Worm (Caenorhabditis elegans) whole organism, early embryonic: ENCODE measurements around the gene fbxa-155.
"Not testable (repeated sequence)": the region's sequence is repeated elsewhere in the genome, so short reads cannot be mapped to it uniquely, and the experiment has no call there.

ENCODE experiments used
- B0310.2 ChIP-seq: sonication (generic microtip); optimal IDR thresholded peaks from 2 replicates; lab custom pipeline; 2016; ENCODE audit warnings: mild to moderate bottlenecking, missing genetic modification characterization, missing compliant biosample characterization
- F13C5.2 ChIP-seq: sonication (generic microtip); optimal IDR thresholded peaks from 2 replicates; lab custom pipeline; 2017; ENCODE audit warnings: mild to moderate bottlenecking, missing genetic modification characterization, inconsistent platforms, missing compliant biosample characterization
- aly-1 ChIP-seq: sonication (generic microtip); optimal IDR thresholded peaks from 2 replicates; lab custom pipeline; 2016; ENCODE audit warnings: missing genetic modification characterization, missing compliant biosample characterization
- ama-1 ChIP-seq: fragments of 150-350 bp; optimal IDR thresholded peaks from 2 replicates; lab custom pipeline; 2014
- ceh-13 ChIP-seq: fragments of 200-800 bp; sonication (Bioruptor generic); optimal IDR thresholded peaks from 2 replicates; lab custom pipeline; 2018; ENCODE audit warnings: mild to moderate bottlenecking, missing genetic modification characterization, missing compliant biosample characterization
- ceh-36 ChIP-seq: sonication (generic microtip); optimal IDR thresholded peaks from 2 replicates; lab custom pipeline; 2016; ENCODE audit warnings: missing genetic modification characterization, inconsistent platforms, missing compliant biosample characterization
- ets-7 ChIP-seq: sonication (generic microtip); optimal IDR thresholded peaks from 2 replicates; lab custom pipeline; 2016; ENCODE audit warnings: missing genotype, missing genetic modification characterization, missing compliant biosample characterization
- flt-1 ChIP-seq: fragments of 200-800 bp; sonication (Bioruptor generic); IDR thresholded peaks from 2 replicates; pipeline ENCODE4 v1.3.6; 2022; ENCODE audit warnings: missing genetic modification characterization, missing compliant biosample characterization
- hmbx-1 ChIP-seq: sonication (generic microtip); optimal IDR thresholded peaks from 2 replicates; lab custom pipeline; 2016; ENCODE audit warnings: mild to moderate bottlenecking, missing genetic modification characterization, missing compliant biosample characterization
- hmg-4 ChIP-seq: fragments of 200-800 bp; sonication (Bioruptor generic); optimal IDR thresholded peaks from 2 replicates; lab custom pipeline; 2018; ENCODE audit warnings: mild to moderate bottlenecking, missing genetic modification characterization, missing compliant biosample characterization
- hnd-1 ChIP-seq: sonication (generic microtip); optimal IDR thresholded peaks from 2 replicates; lab custom pipeline; 2016; ENCODE audit warnings: missing genetic modification characterization, missing compliant biosample characterization
- pes-1 ChIP-seq: fragments of 200-800 bp; sonication (Bioruptor generic); IDR thresholded peaks from 2 replicates; pipeline ENCODE4 v1.3.6; 2022; ENCODE audit warnings: missing genetic modification reagents, missing genetic modification characterization, missing compliant biosample characterization
- scrt-1 ChIP-seq: fragments of 200-800 bp; sonication (Bioruptor generic); IDR thresholded peaks from 2 replicates; pipeline ENCODE4 v1.3.6; 2022; ENCODE audit warnings: missing genetic modification characterization, missing compliant biosample characterization
- sea-1 ChIP-seq: fragments of 200-800 bp; sonication (Bioruptor generic); conservative IDR thresholded peaks from 2 replicates; pipeline ENCODE4 v1.3.6; 2022; ENCODE audit warnings: missing genetic modification characterization, missing compliant biosample characterization
- tbx-11 ChIP-seq: fragments of 200-800 bp; sonication (Bioruptor generic); IDR thresholded peaks from 2 replicates; pipeline ENCODE4 v1.3.6; 2022; ENCODE audit warnings: missing genetic modification characterization, missing compliant biosample characterization
- tbx-37 ChIP-seq: fragments of 200-800 bp; sonication (Bioruptor generic); conservative IDR thresholded peaks from 2 replicates; pipeline ENCODE4 v1.3.6; 2022; ENCODE audit warnings: missing genetic modification reagents, missing genetic modification characterization, missing compliant biosample characterization
- tra-4 ChIP-seq: sonication (generic microtip); optimal IDR thresholded peaks from 2 replicates; lab custom pipeline; 2017; ENCODE audit warnings: missing genetic modification characterization, missing compliant biosample characterization

Gene fbxa-155

DNA sequence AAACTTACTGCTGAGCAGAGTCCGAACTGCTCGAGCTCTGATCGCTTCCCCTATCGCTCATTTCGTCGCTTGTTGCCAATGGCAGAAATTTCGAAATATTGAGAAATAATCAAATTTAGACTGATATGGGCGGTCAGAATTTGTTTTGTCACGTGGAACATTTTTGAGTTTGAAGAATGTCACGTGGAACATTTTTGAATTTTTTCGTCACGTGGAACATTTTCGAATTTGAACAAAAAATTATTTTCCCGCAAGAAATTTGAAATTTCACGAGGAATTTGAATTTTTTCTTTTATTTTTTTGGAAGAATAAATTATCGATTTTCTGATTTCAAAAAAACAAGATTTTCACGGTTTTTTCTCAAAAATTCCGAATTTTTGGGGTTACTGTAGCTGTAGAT is at the start of gene fbxa-155:
Gene fbxa-155, minus strand, starts transcription at position 101 of the 400 bp plus-strand sequence.
- no peak for TF ChIP-seq hmbx-1
- no peak for TF ChIP-seq flt-1 (GFP tag; lab: Robert Waterston, UW)
- no peak for TF ChIP-seq tbx-37 (GFP tag; lab: Robert Waterston, UW)
- no peak for TF ChIP-seq sea-1 (GFP tag; lab: Robert Waterston, UW)
- no peak for TF ChIP-seq ama-1 (lab: Kevin White, UChicago)
- no peak for TF ChIP-seq tra-4
- no peak for TF ChIP-seq scrt-1 (GFP tag; lab: Robert Waterston, UW)
- no peak for TF ChIP-seq ceh-13 (GFP tag; lab: Kevin White, UChicago)
- no peak for TF ChIP-seq pes-1
- no peak for TF ChIP-seq ceh-36 (tag; lab: Kevin White, UChicago)
- TF ChIP-seq B0310.2 (tag; lab: Kevin White, UChicago): no peak
- TF ChIP-seq hmg-4 (GFP tag; lab: Kevin White, UChicago): no peak
- TF ChIP-seq F13C5.2 (tag; lab: Kevin White, UChicago): no peak
- TF ChIP-seq aly-1: no peak

DNA sequence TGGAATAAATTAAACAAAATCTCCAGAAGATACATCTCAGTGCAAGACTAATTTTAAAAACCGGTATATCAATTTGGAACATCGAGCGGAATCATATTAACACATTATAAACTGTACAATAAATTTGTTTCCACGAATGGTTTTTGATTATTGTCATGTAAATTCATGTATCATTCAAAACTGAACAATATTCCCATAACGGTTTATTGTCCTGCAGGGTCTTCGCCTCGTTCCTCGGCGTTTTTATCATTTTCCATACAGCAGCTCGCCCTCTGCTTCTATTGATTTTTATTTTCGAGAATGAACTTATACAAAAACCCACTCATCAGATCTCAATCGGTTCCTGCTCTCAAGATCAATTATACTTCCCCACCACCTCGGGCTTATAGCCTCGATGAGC is 49.0 kb upstream of the fbxa-155 start, which contains the start of gene T16G12.8:
Gene T16G12.8, plus strand, starts transcription at position 301 of the 400 bp plus-strand sequence.
- no peak for TF ChIP-seq ceh-36 (tag; lab: Kevin White, UChicago)
- TF ChIP-seq ama-1 (lab: Kevin White, UChicago): no peak
- TF ChIP-seq tbx-11 (GFP tag; lab: Robert Waterston, UW): no peak
- TF ChIP-seq pes-1: no peak
- no peak for TF ChIP-seq sea-1 (GFP tag; lab: Robert Waterston, UW)
- TF ChIP-seq scrt-1 (GFP tag; lab: Robert Waterston, UW): no peak
- TF ChIP-seq flt-1 (GFP tag; lab: Robert Waterston, UW): no peak
- TF ChIP-seq tra-4: no peak
- no peak for TF ChIP-seq ets-7 (tag; lab: Kevin White, UChicago)
- TF ChIP-seq B0310.2 (tag; lab: Kevin White, UChicago): no peak

DNA sequence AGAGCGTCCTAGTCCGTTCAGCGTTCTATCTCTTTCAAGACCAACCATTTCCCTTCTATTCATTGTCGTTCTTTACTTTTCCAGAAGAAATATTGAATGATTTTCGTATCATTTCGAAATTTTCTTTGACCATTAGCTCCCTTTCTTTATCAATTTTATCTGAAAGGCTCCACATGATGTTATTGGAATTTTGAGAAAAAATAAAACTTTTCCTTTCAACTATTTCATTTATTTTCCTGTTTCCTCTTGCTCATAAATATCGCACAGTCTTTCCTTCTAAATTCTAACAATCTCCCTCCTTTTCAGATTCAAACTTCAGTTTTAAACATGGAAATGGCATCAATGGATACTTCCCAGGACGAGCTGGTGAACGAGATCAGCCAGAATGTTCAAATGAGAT is 47.5 kb upstream of the fbxa-155 start, which contains the start of gene T16G12.4:
Gene T16G12.4, plus strand, starts transcription at position 301 of the 400 bp plus-strand sequence.
- TF ChIP-seq flt-1 (GFP tag; lab: Robert Waterston, UW): no peak

DNA sequence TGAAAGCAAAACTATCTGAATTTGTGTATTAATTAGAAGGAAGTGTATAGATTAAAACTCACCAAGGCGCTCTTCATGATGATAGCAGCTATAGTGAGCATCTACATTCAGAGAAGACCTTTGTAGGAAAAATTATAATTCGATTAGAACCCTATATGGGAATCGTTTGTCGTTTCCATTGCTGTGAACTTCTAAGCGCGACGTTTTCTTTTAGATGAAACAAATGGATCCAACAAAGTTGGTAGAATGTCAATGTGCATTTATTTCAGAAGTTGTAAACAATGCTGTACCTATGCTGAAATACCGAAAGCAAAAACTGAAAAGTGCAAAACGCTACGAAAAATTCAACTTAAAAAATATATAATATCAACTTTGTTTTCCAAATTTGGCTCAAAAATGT is 46.0 kb upstream of the fbxa-155 start, which contains the start of gene T16G12.10:
Gene T16G12.10, minus strand, starts transcription at position 101 of the 400 bp plus-strand sequence.
- no peak for TF ChIP-seq ceh-36 (tag; lab: Kevin White, UChicago)
- TF ChIP-seq aly-1: no peak
- no peak for TF ChIP-seq tra-4
- TF ChIP-seq tbx-11 (GFP tag; lab: Robert Waterston, UW): no peak
- TF ChIP-seq scrt-1 (GFP tag; lab: Robert Waterston, UW): no peak
- TF ChIP-seq pes-1: no peak
- TF ChIP-seq B0310.2 (tag; lab: Kevin White, UChicago): no peak
- no peak for TF ChIP-seq F13C5.2 (tag; lab: Kevin White, UChicago)
- TF ChIP-seq hnd-1: no peak

DNA sequence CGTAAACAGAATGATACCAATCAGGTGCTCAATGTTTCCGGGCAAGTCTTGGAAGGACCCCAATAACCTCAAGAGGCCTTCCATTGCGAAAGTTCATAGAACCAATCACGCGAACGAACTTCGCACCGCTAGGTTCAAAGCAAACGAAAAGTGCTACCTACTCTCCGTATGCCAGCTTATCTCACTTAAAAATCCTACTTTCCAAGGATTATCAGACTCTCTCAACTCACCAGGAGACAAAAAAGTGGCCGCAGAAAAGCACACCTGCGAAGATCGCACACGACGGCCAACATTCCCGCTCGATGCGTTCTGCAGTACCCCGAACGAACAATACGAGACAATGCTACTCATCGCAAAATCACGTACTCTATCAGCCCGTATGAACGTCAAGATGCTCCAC is 43.3 kb upstream of the fbxa-155 start, which contains the start of gene T16G12.12:
Gene T16G12.12, plus strand, starts transcription at position 301 of the 400 bp plus-strand sequence.
- TF ChIP-seq hnd-1; scrt-1 (GFP tag; lab: Robert Waterston, UW); hmbx-1: not testable (repeated sequence)

DNA sequence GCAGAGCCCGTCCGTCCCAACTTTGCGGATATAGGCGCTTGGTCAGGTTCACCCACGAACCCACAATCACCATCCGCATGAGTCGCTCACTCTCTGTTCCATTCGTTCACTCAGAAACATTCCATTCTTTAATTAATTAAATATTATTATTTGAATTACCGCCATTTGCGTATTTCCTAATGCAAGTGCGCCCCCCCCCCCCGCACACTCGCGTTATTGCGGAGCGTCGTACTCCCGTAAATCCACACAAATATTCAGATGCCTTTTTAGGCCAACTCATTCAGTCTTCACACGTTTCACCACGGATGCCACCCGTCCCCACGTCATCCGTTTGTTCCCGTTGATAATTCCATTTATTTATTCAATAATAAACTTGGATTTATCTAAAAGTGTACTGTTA is 40.3 kb upstream of the fbxa-155 start, which contains the start of gene T16G12.3:
Gene T16G12.3, plus strand, starts transcription at position 301 of the 400 bp plus-strand sequence.
- TF ChIP-seq scrt-1 (GFP tag; lab: Robert Waterston, UW); tra-4; flt-1 (GFP tag; lab: Robert Waterston, UW): not testable (repeated sequence)

DNA sequence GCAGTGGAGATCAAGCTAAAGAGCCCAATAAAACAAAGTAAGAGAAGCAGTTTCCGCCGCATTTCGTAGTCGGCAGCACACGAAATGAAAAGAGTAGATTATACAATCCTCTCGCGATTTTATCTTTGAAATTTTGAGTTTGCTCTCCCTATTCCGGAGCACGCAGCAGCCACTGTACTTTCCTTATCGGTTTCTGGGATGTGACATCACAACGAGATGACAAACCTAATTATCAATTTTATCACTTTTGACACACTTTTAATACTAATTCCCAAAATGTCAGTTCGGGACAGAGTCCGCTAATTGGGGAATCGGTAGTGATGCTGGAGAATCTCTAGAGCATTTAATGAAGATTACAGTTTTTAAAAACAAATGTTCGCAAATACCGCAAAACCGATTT is 39.7 kb upstream of the fbxa-155 start, which contains the start of gene T16G12.1:
Gene T16G12.1, minus strand, starts transcription at position 176 of the 400 bp plus-strand sequence.
- no peak for TF ChIP-seq ceh-36 (tag; lab: Kevin White, UChicago)
- TF ChIP-seq hnd-1: no peak
- TF ChIP-seq ama-1 (lab: Kevin White, UChicago): no peak
- TF ChIP-seq tbx-11 (GFP tag; lab: Robert Waterston, UW): no peak
- TF ChIP-seq tbx-37 (GFP tag; lab: Robert Waterston, UW): no peak

DNA sequence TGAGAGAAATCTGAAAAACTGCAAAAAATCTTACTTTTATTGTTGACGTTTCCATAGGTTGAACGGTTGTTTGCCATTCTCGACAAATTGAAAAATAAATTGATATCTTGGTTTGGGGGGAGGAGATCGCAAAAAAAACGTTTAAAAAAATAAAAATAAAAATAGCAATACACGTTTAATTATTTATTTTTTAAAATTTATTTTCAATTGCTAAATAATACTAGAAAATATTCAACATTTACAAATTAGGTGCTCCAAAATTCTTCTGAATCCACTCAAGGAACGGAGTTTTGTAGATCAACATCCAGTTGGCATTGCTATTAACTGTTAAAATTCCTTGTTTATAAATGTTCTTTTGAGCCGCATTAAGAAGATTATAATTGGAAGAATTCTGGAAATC is 30.0 kb upstream of the fbxa-155 start, which contains the start of gene T16G12.7:
Gene T16G12.7, minus strand, starts transcription at position 101 of the 400 bp plus-strand sequence.
- TF ChIP-seq ceh-36 (tag; lab: Kevin White, UChicago): no peak
- no peak for TF ChIP-seq scrt-1 (GFP tag; lab: Robert Waterston, UW)
- TF ChIP-seq pes-1: no peak
- TF ChIP-seq F13C5.2 (tag; lab: Kevin White, UChicago): no peak
- TF ChIP-seq hnd-1: no peak
- no peak for TF ChIP-seq hmbx-1
- no peak for TF ChIP-seq sea-1 (GFP tag; lab: Robert Waterston, UW)
- no peak for TF ChIP-seq tra-4
- no peak for TF ChIP-seq ama-1 (lab: Kevin White, UChicago)
- no peak for TF ChIP-seq hmg-4 (GFP tag; lab: Kevin White, UChicago)
- TF ChIP-seq tbx-11 (GFP tag; lab: Robert Waterston, UW): no peak

DNA sequence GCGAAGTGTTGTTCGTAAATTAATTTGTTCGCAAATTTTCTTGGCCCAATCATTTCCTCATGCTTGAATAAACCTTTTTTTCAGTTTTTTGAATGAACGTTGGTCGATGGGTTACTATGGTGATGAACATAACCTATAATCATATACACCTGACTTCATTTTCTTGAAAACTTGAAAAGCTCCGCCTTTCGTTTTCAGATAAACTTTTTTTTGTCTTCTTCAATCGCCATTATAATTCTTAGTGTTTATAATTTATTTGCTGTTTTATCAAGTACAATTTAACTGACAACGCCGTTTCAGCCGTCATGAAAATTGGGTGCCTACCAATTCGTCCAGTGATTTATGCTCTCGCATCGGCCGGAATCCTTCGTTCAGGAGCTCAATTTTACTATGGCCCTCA is 27.1 kb upstream of the fbxa-155 start, which contains the start of gene M04D8.7:
Gene M04D8.7, plus strand, starts transcription at position 301 of the 400 bp plus-strand sequence.
- TF ChIP-seq hnd-1 (no peak), tra-4 (no peak), ceh-36 (tag; lab: Kevin White, UChicago) (no peak), pes-1 (no peak), scrt-1 (GFP tag; lab: Robert Waterston, UW) (no peak), hmbx-1 (no peak), B0310.2 (tag; lab: Kevin White, UChicago) (no peak), aly-1 (no peak), ama-1 (lab: Kevin White, UChicago) (no peak), ets-7 (tag; lab: Kevin White, UChicago) (no peak), hmg-4 (GFP tag; lab: Kevin White, UChicago) (no peak), tbx-11 (GFP tag; lab: Robert Waterston, UW) (no peak), sea-1 (GFP tag; lab: Robert Waterston, UW) (no peak)
